Comparison of ENCODE assay signal across 1 fruit fly cellular context in the genomic region with DNA sequence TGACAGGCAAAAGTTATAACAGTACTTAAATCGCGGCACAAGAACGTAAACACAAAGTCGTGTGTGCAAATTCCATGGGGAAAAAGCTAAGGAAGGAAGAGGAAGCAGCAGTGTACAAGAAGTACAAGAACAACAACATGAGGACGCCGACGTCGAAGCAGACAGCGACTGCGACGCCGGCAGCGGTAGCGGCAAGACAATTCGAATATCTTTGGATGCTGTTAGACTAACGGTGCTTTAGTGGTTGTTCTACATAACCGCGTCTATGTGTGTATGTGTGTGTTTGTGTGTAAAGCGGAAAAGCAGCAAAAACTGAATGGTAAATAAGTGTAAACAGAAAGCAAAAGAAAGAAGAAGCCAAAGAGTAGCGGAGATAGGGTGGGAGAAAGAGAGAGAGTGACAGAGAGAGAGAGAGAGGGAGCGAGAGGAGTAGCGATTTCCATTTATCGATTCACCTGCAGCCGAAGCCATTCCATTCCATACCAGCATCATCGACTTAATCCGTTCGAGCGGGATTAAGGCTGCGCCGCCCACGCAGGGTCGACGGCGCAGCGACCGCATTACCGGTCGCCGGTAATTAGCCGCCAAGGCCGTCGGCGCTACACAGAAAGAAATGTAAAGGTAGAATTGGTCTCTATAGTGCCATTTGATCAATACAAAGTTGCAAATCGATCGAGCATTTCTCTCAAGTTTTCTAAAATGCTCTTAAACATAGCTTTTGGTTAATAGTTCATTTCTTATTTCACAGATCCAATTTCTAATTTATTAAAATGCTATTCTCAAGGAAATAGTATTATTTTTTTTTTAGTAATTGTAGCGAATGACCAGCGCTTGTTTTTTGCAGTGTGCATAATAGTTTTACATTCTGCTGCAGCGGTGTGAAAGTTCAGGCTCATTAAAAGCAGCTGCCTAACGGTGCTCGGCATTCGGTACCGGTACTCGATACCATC.
TF ChIP-seq lines count a peak whose summit lies in the region.

No protein-coding gene starts in this region.

TF ChIP-seq in whole organism, embryonic, 481 proteins besides CTCF, POLR2A, EP300 and RAD21 (continued from another document and continues in another):
- no peak for TF ChIP-seq ERR (GFP tag; optimal IDR thresholded peaks at IDR 0.05; lab: Kevin White, UChicago)
- TF ChIP-seq Fer3 (tag; optimal IDR thresholded peaks at IDR 0.05; lab: Kevin White, UChicago) = peak; percentile 11
- TF ChIP-seq Myb (GFP tag; optimal IDR thresholded peaks at IDR 0.05; lab: Kevin White, UChicago) = peak; percentile 1
- TF ChIP-seq gro (GFP tag; optimal IDR thresholded peaks at IDR 0.05; lab: Kevin White, UChicago) = no peak
- no peak for TF ChIP-seq CG33557 (GFP tag; optimal IDR thresholded peaks at IDR 0.05; lab: Kevin White, UChicago)
- TF ChIP-seq CkIIα-i1 (GFP tag; IDR thresholded peaks at IDR 0.05; lab: Robert Waterston, UW) = no peak
- TF ChIP-seq CG1832 (GFP tag; optimal IDR thresholded peaks at IDR 0.05; lab: Kevin White, UChicago) = peak; percentile 58
- TF ChIP-seq Hr3 (GFP tag; optimal IDR thresholded peaks at IDR 0.05; lab: Kevin White, UChicago) = peak; percentile 16
- TF ChIP-seq CG10979 (tag; optimal IDR thresholded peaks at IDR 0.05; lab: Kevin White, UChicago) = peak; percentile 74
- TF ChIP-seq Dip3 (GFP tag; optimal IDR thresholded peaks at IDR 0.05; lab: Kevin White, UChicago) = peak; percentile 4
- TF ChIP-seq CG34376 (GFP tag; optimal IDR thresholded peaks at IDR 0.05; lab: Kevin White, UChicago) = no peak
- TF ChIP-seq CG8944 (GFP tag; optimal IDR thresholded peaks at IDR 0.05; lab: Kevin White, UChicago) = peak; percentile 36
- TF ChIP-seq zen2 (GFP tag; IDR thresholded peaks at IDR 0.05; lab: Robert Waterston, UW; ENCODE audit: partially characterized antibody) = no peak
- peak; percentile 11 for TF ChIP-seq HLH54F (GFP tag; optimal IDR thresholded peaks at IDR 0.05; lab: Kevin White, UChicago)
- TF ChIP-seq CG4820 (GFP tag; optimal IDR thresholded peaks at IDR 0.05; lab: Kevin White, UChicago) = peak; percentile 49
- no peak for TF ChIP-seq hth (optimal IDR thresholded peaks at IDR 0.05; lab: Kevin White, UChicago)
- peak; percentile 27 for TF ChIP-seq CG10267 (tag; optimal IDR thresholded peaks at IDR 0.05; lab: Kevin White, UChicago)
- 0 out of 2 replicates have a peak, but pooled peaks have one; percentile 28 for TF ChIP-seq CG14441 (GFP tag; IDR thresholded peaks at IDR 0.05; lab: Robert Waterston, UW)
- TF ChIP-seq Doc2 (GFP tag; IDR thresholded peaks at IDR 0.05; lab: Robert Waterston, UW) = no peak
- peak; percentile 21 for TF ChIP-seq CG12155 (GFP tag; optimal IDR thresholded peaks at IDR 0.05; lab: Kevin White, UChicago)
- peak; percentile 49 for TF ChIP-seq odd (GFP tag; optimal IDR thresholded peaks at IDR 0.05; lab: Kevin White, UChicago)
- TF ChIP-seq CG14965 (GFP tag; optimal IDR thresholded peaks at IDR 0.05; lab: Kevin White, UChicago; ENCODE audit: borderline replicate concordance) = no peak
- no peak for TF ChIP-seq zfh2 (GFP tag; optimal IDR thresholded peaks at IDR 0.05; lab: Kevin White, UChicago)
- TF ChIP-seq CG15696 (tag; optimal IDR thresholded peaks at IDR 0.05; lab: Kevin White, UChicago) = peak; percentile 2
- TF ChIP-seq CG6254 (GFP tag; optimal IDR thresholded peaks at IDR 0.05; lab: Kevin White, UChicago) = peak; percentile 54
- peak; percentile 14 for TF ChIP-seq maf-S (GFP tag; optimal IDR thresholded peaks at IDR 0.05; lab: Kevin White, UChicago)
- peak; percentile 17 for TF ChIP-seq tup (GFP tag; optimal IDR thresholded peaks at IDR 0.05; lab: Kevin White, UChicago)
- TF ChIP-seq jumu (GFP tag; optimal IDR thresholded peaks at IDR 0.05; lab: Kevin White, UChicago) = peak; percentile 30
- no peak for TF ChIP-seq CG11093 (GFP tag; IDR thresholded peaks at IDR 0.05; lab: Robert Waterston, UW)
- TF ChIP-seq ind (GFP tag; optimal IDR thresholded peaks at IDR 0.05; lab: Kevin White, UChicago) = peak; percentile 59
- no peak for TF ChIP-seq run (tag; optimal IDR thresholded peaks at IDR 0.05; lab: Kevin White, UChicago)
- TF ChIP-seq CG17186 (GFP tag; optimal IDR thresholded peaks at IDR 0.05; lab: Kevin White, UChicago) = no peak
- TF ChIP-seq ken (GFP tag; IDR thresholded peaks at IDR 0.05; lab: Robert Waterston, UW) = no peak
- peak; percentile 42 for TF ChIP-seq org-1 (GFP tag; optimal IDR thresholded peaks at IDR 0.05; lab: Kevin White, UChicago)
- TF ChIP-seq br (optimal IDR thresholded peaks at IDR 0.05; lab: Kevin White, UChicago) = no peak
- TF ChIP-seq HHEX (GFP tag; optimal IDR thresholded peaks at IDR 0.05; lab: Kevin White, UChicago) = peak; percentile 15
- no peak for TF ChIP-seq GATAe (GFP tag; conservative IDR thresholded peaks at IDR 0.05; lab: Robert Waterston, UW)
- TF ChIP-seq al (GFP tag; IDR thresholded peaks at IDR 0.05; lab: Robert Waterston, UW) = no peak; the same call in 1 of the 2 replicates
- peak; percentile 94 for TF ChIP-seq onecut (GFP tag; IDR thresholded peaks at IDR 0.05; lab: Robert Waterston, UW)
- peak; percentile 4 for TF ChIP-seq CG2116 (GFP tag; optimal IDR thresholded peaks at IDR 0.05; lab: Kevin White, UChicago)
- TF ChIP-seq kah (GFP tag; optimal IDR thresholded peaks at IDR 0.05; lab: Kevin White, UChicago) = no peak
- no peak for TF ChIP-seq Dp (GFP tag; optimal IDR thresholded peaks at IDR 0.05; lab: Kevin White, UChicago)
- no peak for TF ChIP-seq CG7963 (GFP tag; IDR thresholded peaks at IDR 0.05; lab: Robert Waterston, UW; ENCODE audit: partially characterized antibody)
- TF ChIP-seq Dref (GFP tag; IDR thresholded peaks at IDR 0.05; lab: Robert Waterston, UW) = no peak
- TF ChIP-seq CG1024 (GFP tag; IDR thresholded peaks at IDR 0.05; lab: Robert Waterston, UW) = no peak
- TF ChIP-seq vvl (GFP tag; IDR thresholded peaks at IDR 0.05; lab: Robert Waterston, UW) = peak; percentile 73
- TF ChIP-seq exex (tag; optimal IDR thresholded peaks at IDR 0.05; lab: Kevin White, UChicago) = no peak
- TF ChIP-seq CG6689 (GFP tag; IDR thresholded peaks at IDR 0.05; lab: Robert Waterston, UW) = 0 out of 2 replicates have a peak, but pooled peaks have one; percentile 30
- TF ChIP-seq ham (GFP tag; IDR thresholded peaks at IDR 0.05; lab: Robert Waterston, UW) = no peak
- TF ChIP-seq cwo (GFP tag; optimal IDR thresholded peaks at IDR 0.05; lab: Kevin White, UChicago) = peak; percentile 0
- peak; percentile 81 for TF ChIP-seq dmrt99B (tag; optimal IDR thresholded peaks at IDR 0.05; lab: Kevin White, UChicago)
- no peak for TF ChIP-seq CG4328 (GFP tag; optimal IDR thresholded peaks at IDR 0.05; lab: Kevin White, UChicago)
- TF ChIP-seq CG4404 (GFP tag; IDR thresholded peaks at IDR 0.05; lab: Robert Waterston, UW) = 0 out of 2 replicates have a peak, but pooled peaks have one; percentile 7
- no peak for TF ChIP-seq CG43689 (GFP tag; IDR thresholded peaks at IDR 0.05; lab: Robert Waterston, UW)
- TF ChIP-seq CG2678 (tag; optimal IDR thresholded peaks at IDR 0.05; lab: Kevin White, UChicago) = peak; percentile 69
- no peak for TF ChIP-seq Tbp (GFP tag; optimal IDR thresholded peaks at IDR 0.05; lab: Kevin White, UChicago)
- no peak for TF ChIP-seq gsb-n (tag; optimal IDR thresholded peaks at IDR 0.05; lab: Kevin White, UChicago)
- TF ChIP-seq cas (GFP tag; IDR thresholded peaks at IDR 0.05; lab: Robert Waterston, UW) = no peak
- no peak for TF ChIP-seq ase (GFP tag; IDR thresholded peaks at IDR 0.05; lab: Robert Waterston, UW)
- TF ChIP-seq Dip2 (GFP tag; IDR thresholded peaks at IDR 0.05; lab: Robert Waterston, UW) = no peak
- TF ChIP-seq CG6854 (GFP tag; optimal IDR thresholded peaks at IDR 0.05; lab: Kevin White, UChicago) = no peak
- TF ChIP-seq CG10147 (GFP tag; optimal IDR thresholded peaks at IDR 0.05; lab: Kevin White, UChicago) = no peak
- no peak for TF ChIP-seq CG30020 (tag; optimal IDR thresholded peaks at IDR 0.05; lab: Kevin White, UChicago)
- TF ChIP-seq MBD-R2 (GFP tag; IDR thresholded peaks at IDR 0.05; lab: Robert Waterston, UW) = no peak
- peak; percentile 25 for TF ChIP-seq gcm (GFP tag; optimal IDR thresholded peaks at IDR 0.05; lab: Kevin White, UChicago)
- peak; percentile 21 for TF ChIP-seq Six4 (GFP tag; optimal IDR thresholded peaks at IDR 0.05; lab: Kevin White, UChicago)
- TF ChIP-seq crc (GFP tag; optimal IDR thresholded peaks at IDR 0.05; lab: Kevin White, UChicago) = no peak
- TF ChIP-seq gfzf (GFP tag; optimal IDR thresholded peaks at IDR 0.05; lab: Kevin White, UChicago) = no peak
- peak; percentile 30 for TF ChIP-seq CG12659 (GFP tag; optimal IDR thresholded peaks at IDR 0.05; lab: Kevin White, UChicago)
- TF ChIP-seq tx (GFP tag; optimal IDR thresholded peaks at IDR 0.05; lab: Kevin White, UChicago) = no peak
- TF ChIP-seq Nf-YB (GFP tag; optimal IDR thresholded peaks at IDR 0.05; lab: Kevin White, UChicago) = no peak
- TF ChIP-seq Chrac-16 (GFP tag; optimal IDR thresholded peaks at IDR 0.05; lab: Kevin White, UChicago) = peak; percentile 32
- TF ChIP-seq Atf3 (GFP tag; optimal IDR thresholded peaks at IDR 0.05; lab: Kevin White, UChicago) = no peak
- no peak for TF ChIP-seq Jarid2 (GFP tag; optimal IDR thresholded peaks at IDR 0.05; lab: Kevin White, UChicago)
- peak; percentile 10 for TF ChIP-seq CG15011 (GFP tag; optimal IDR thresholded peaks at IDR 0.05; lab: Kevin White, UChicago)
- peak; percentile 21 for TF ChIP-seq CG10366 (GFP tag; IDR thresholded peaks at IDR 0.05; lab: Robert Waterston, UW)
- TF ChIP-seq CG17328 (GFP tag; IDR thresholded peaks at IDR 0.05; lab: Robert Waterston, UW) = no peak
- no peak for TF ChIP-seq Lpt (GFP tag; optimal IDR thresholded peaks at IDR 0.05; lab: Kevin White, UChicago)
- no peak for TF ChIP-seq CG10274 (GFP tag; optimal IDR thresholded peaks at IDR 0.05; lab: Kevin White, UChicago)
- TF ChIP-seq mirr (GFP tag; optimal IDR thresholded peaks at IDR 0.05; lab: Kevin White, UChicago) = no peak
- TF ChIP-seq CG10462 (GFP tag; optimal IDR thresholded peaks at IDR 0.05; lab: Kevin White, UChicago) = no peak
- peak; percentile 26 for TF ChIP-seq CG15601 (tag; optimal IDR thresholded peaks at IDR 0.05; lab: Kevin White, UChicago)
- no peak for TF ChIP-seq YL-1 (GFP tag; optimal IDR thresholded peaks at IDR 0.05; lab: Kevin White, UChicago)
- peak; percentile 13 for TF ChIP-seq salm (tag; optimal IDR thresholded peaks at IDR 0.05; lab: Kevin White, UChicago)
- peak; percentile 93 for TF ChIP-seq sens (GFP tag; lab: Kevin White, UChicago)
- TF ChIP-seq sug (tag; optimal IDR thresholded peaks at IDR 0.05; lab: Kevin White, UChicago) = no peak
- no peak for TF ChIP-seq CG7987 (GFP tag; optimal IDR thresholded peaks at IDR 0.05; lab: Kevin White, UChicago)
- peak; percentile 36 for TF ChIP-seq Hand (GFP tag; optimal IDR thresholded peaks at IDR 0.05; lab: Kevin White, UChicago)
- TF ChIP-seq Hr39 (optimal IDR thresholded peaks at IDR 0.05; lab: Kevin White, UChicago) = no peak
- TF ChIP-seq sob (GFP tag; IDR thresholded peaks at IDR 0.05; lab: Robert Waterston, UW) = no peak
- no peak for TF ChIP-seq Usf (GFP tag; optimal IDR thresholded peaks at IDR 0.05; lab: Kevin White, UChicago)
- no peak for TF ChIP-seq CrebB (tag; optimal IDR thresholded peaks at IDR 0.05; lab: Kevin White, UChicago)
- TF ChIP-seq CG34224 (GFP tag; IDR thresholded peaks at IDR 0.05; lab: Robert Waterston, UW; ENCODE audit: partially characterized antibody) = no peak
- TF ChIP-seq vfl (GFP tag; optimal IDR thresholded peaks at IDR 0.05; lab: Kevin White, UChicago) = no peak
- TF ChIP-seq seq (GFP tag; IDR thresholded peaks at IDR 0.05; lab: Robert Waterston, UW) = 0 out of 2 replicates have a peak, but pooled peaks have one; percentile 28
- TF ChIP-seq pb (GFP tag; optimal IDR thresholded peaks at IDR 0.05; lab: Kevin White, UChicago) = peak; percentile 10
- no peak for TF ChIP-seq Mrtf (GFP tag; IDR thresholded peaks at IDR 0.05; lab: Robert Waterston, UW)
- TF ChIP-seq D19B (GFP tag; optimal IDR thresholded peaks at IDR 0.05; lab: Kevin White, UChicago) = no peak
- TF ChIP-seq CG9797 (GFP tag; optimal IDR thresholded peaks at IDR 0.05; lab: Kevin White, UChicago) = no peak
- no peak for TF ChIP-seq kay (GFP tag; optimal IDR thresholded peaks at IDR 0.05; lab: Kevin White, UChicago)
- no peak for TF ChIP-seq crol (GFP tag; IDR thresholded peaks at IDR 0.05; lab: Robert Waterston, UW)
- TF ChIP-seq yki (optimal IDR thresholded peaks at IDR 0.05; lab: Kevin White, UChicago) = no peak
- peak; percentile 42 for TF ChIP-seq CG2875 (GFP tag; optimal IDR thresholded peaks at IDR 0.05; lab: Kevin White, UChicago)
- peak; percentile 48 for TF ChIP-seq az2 (GFP tag; optimal IDR thresholded peaks at IDR 0.05; lab: Kevin White, UChicago)
- peak; percentile 50 for TF ChIP-seq row (GFP tag; IDR thresholded peaks at IDR 0.05; lab: Robert Waterston, UW)
- 0 out of 2 replicates have a peak, but pooled peaks have one; percentile 13 for TF ChIP-seq CG9932 (GFP tag; IDR thresholded peaks at IDR 0.05; lab: Robert Waterston, UW)
- TF ChIP-seq gce (GFP tag; IDR thresholded peaks at IDR 0.05; lab: Robert Waterston, UW) = no peak
- no peak for TF ChIP-seq Lim3 (GFP tag; IDR thresholded peaks at IDR 0.05; lab: Robert Waterston, UW)
- TF ChIP-seq CG1233 (GFP tag; optimal IDR thresholded peaks at IDR 0.05; lab: Kevin White, UChicago) = no peak
- TF ChIP-seq eyg (GFP tag; optimal IDR thresholded peaks at IDR 0.05; lab: Kevin White, UChicago) = no peak
- peak; percentile 6 for TF ChIP-seq pho (GFP tag; optimal IDR thresholded peaks at IDR 0.05; lab: Kevin White, UChicago)
- TF ChIP-seq Drgx (GFP tag; IDR thresholded peaks at IDR 0.05; lab: Robert Waterston, UW) = peak; percentile 66
- TF ChIP-seq CG17802 (tag; optimal IDR thresholded peaks at IDR 0.05; lab: Kevin White, UChicago) = peak; percentile 6
- no peak for TF ChIP-seq CG3407 (GFP tag; optimal IDR thresholded peaks at IDR 0.05; lab: Kevin White, UChicago)
- TF ChIP-seq wdn (GFP tag; IDR thresholded peaks at IDR 0.05; lab: Robert Waterston, UW) = no peak
- TF ChIP-seq Sry-β (GFP tag; optimal IDR thresholded peaks at IDR 0.05; lab: Kevin White, UChicago) = no peak
- TF ChIP-seq CG9817 (tag; optimal IDR thresholded peaks at IDR 0.05; lab: Kevin White, UChicago) = peak; percentile 38
- TF ChIP-seq CG8359 (GFP tag; optimal IDR thresholded peaks at IDR 0.05; lab: Kevin White, UChicago; ENCODE audit: borderline replicate concordance) = peak; percentile 23
- no peak for TF ChIP-seq CG6272 (GFP tag; IDR thresholded peaks at IDR 0.05; lab: Robert Waterston, UW)
- TF ChIP-seq ranshi (GFP tag; IDR thresholded peaks at IDR 0.05; lab: Robert Waterston, UW) = no peak
- TF ChIP-seq danr (GFP tag; IDR thresholded peaks at IDR 0.05; lab: Robert Waterston, UW) = 0 out of 2 replicates have a peak, but pooled peaks have one; percentile 19
- TF ChIP-seq Camta (GFP tag; optimal IDR thresholded peaks at IDR 0.05; lab: Kevin White, UChicago) = peak; percentile 53
- peak; percentile 37 for TF ChIP-seq CG14710 (tag; optimal IDR thresholded peaks at IDR 0.05; lab: Kevin White, UChicago)
